Fruit fly (Drosophila melanogaster) S2 (cell line): Measurements from ENCODE around the gene abo.

Experiments used
- CG8478 ChIP-seq: fragments of >200 bp; optimal IDR thresholded peaks from 2 replicates; lab custom pipeline; 2018
- CTCF ChIP-seq, 2 experiments: fragments of >200 bp; optimal IDR thresholded peaks; 2 replicates each; lab custom pipeline; 2018

DNA sequence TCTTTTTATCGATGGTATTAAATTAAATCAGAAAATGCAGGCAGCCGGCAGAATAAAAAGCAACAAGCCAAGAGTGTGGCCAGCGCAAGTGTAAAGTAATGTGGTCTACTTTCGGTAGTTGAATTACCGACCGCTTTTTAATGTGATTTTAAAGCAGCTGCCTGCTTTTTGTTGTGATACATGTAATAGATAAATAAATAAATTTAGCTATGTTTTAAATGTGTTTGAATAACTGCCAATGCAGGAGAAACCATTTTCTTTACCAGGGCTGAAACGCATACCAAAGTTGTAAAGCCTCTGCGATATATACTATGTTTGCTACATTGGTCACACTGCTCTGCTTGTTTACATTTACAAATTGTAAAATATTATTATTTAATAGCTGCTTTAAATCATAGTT is 5.0 kb downstream of the abo start, which contains the start of the genes Tmem214 and YL-1:
- TF ChIP-seq CG8478 (lab: Kevin White, UChicago) (no peak), CTCF (optimal IDR thresholded peaks at IDR 0.05; lab: Kevin White, UChicago) (no peak)
